Fruit fly (Drosophila melanogaster) whole organism, pupa: ENCODE measurements around the gene Sem1.

Experiments used
- CG13204 ChIP-seq: fragments of 200-800 bp; sonication (Bioruptor generic); optimal IDR thresholded peaks from 2 replicates; lab custom pipeline; 2018; ENCODE audit warnings: missing biosample characterization, mild to moderate bottlenecking, missing genetic modification characterization, moderate library complexity
- CG17806 ChIP-seq: fragments of 200-800 bp; sonication (Bioruptor generic); optimal IDR thresholded peaks from 2 replicates; lab custom pipeline; 2018; ENCODE audit warnings: missing biosample characterization, mild to moderate bottlenecking, missing genetic modification characterization, moderate library complexity
- CG32121 ChIP-seq: fragments of 200-800 bp; sonication (Bioruptor generic); IDR thresholded peaks from 2 replicates; pipeline ENCODE4 v1.3.6; 2022; ENCODE audit warnings: missing biosample characterization, missing genetic modification characterization
- CG8159 ChIP-seq: fragments of 200-800 bp; sonication (Bioruptor generic); optimal IDR thresholded peaks from 3 replicates; lab custom pipeline; 2018; ENCODE audit warnings: missing biosample characterization, mild to moderate bottlenecking, missing genetic modification characterization, moderate library complexity
- EcR ChIP-seq: fragments of 200-800 bp; sonication (Bioruptor generic); optimal IDR thresholded peaks from 3 replicates; lab custom pipeline; 2019; ENCODE audit warnings: missing biosample characterization, missing genetic modification characterization, mild to moderate bottlenecking, moderate library complexity, missing genetic modification reagents
- Ets98B ChIP-seq: fragments of 200-800 bp; sonication (Bioruptor generic); IDR thresholded peaks from 2 replicates; pipeline ENCODE4 v1.3.6; 2022; ENCODE audit warnings: missing biosample characterization, missing genetic modification characterization
- Pif1B ChIP-seq: fragments of 200-800 bp; sonication (Bioruptor generic); optimal IDR thresholded peaks from 3 replicates; lab custom pipeline; 2016; ENCODE audit warnings: missing biosample characterization, missing genetic modification characterization

DNA sequence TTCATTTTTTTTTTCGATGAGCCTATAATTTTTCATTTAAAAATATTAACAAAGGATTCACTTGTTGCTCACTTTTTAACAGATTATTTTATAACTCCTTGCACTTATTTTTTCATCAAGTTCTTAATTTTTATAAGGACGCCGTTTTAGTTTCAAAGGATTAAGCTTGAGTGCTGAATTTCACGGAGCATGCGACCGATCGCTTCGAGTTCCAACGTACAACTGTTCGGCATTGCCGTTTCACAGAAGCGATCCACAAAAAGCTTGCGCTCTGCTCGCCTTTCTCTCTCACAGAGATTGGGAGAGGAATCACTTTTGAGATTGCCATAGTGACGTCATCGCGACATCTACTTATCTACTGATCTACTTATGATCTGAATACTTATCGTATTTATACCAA, 20.6 kb downstream of the Sem1 start, which contains the start of gene Pvf2:
- TF ChIP-seq CG13204 (GFP tag; lab: Kevin White, UChicago) (no peak), EcR (GFP tag; lab: Kevin White, UChicago) (peak; percentile 11), CG32121 (GFP tag; lab: Robert Waterston, UW) (no peak; the same call in 1 of the 2 replicates), Pif1B (GFP tag; lab: Kevin White, UChicago) (peak; percentile 25), CG17806 (tag; lab: Kevin White, UChicago) (no peak), Ets98B (GFP tag; lab: Robert Waterston, UW) (no peak), CG8159 (no peak)
